Worm (Caenorhabditis elegans) whole organism, early embryonic: ENCODE results near the gene Y50E8A.10.
"Not testable (repeated sequence)": the region's sequence is repeated elsewhere in the genome, so short reads cannot be mapped to it uniquely, and the experiment has no call there.

ENCODE experiments used
- B0310.2 ChIP-seq: sonication (generic microtip); optimal IDR thresholded peaks from 2 replicates; lab custom pipeline; 2016; ENCODE audit warnings: mild to moderate bottlenecking, missing genetic modification characterization, missing compliant biosample characterization
- F13C5.2 ChIP-seq: sonication (generic microtip); optimal IDR thresholded peaks from 2 replicates; lab custom pipeline; 2017; ENCODE audit warnings: mild to moderate bottlenecking, missing genetic modification characterization, inconsistent platforms, missing compliant biosample characterization
- aly-1 ChIP-seq: sonication (generic microtip); optimal IDR thresholded peaks from 2 replicates; lab custom pipeline; 2016; ENCODE audit warnings: missing genetic modification characterization, missing compliant biosample characterization
- ama-1 ChIP-seq: fragments of 150-350 bp; optimal IDR thresholded peaks from 2 replicates; lab custom pipeline; 2014
- ceh-13 ChIP-seq: fragments of 200-800 bp; sonication (Bioruptor generic); optimal IDR thresholded peaks from 2 replicates; lab custom pipeline; 2018; ENCODE audit warnings: mild to moderate bottlenecking, missing genetic modification characterization, missing compliant biosample characterization
- ceh-36 ChIP-seq: sonication (generic microtip); optimal IDR thresholded peaks from 2 replicates; lab custom pipeline; 2016; ENCODE audit warnings: missing genetic modification characterization, inconsistent platforms, missing compliant biosample characterization
- ets-7 ChIP-seq: sonication (generic microtip); optimal IDR thresholded peaks from 2 replicates; lab custom pipeline; 2016; ENCODE audit warnings: missing genotype, missing genetic modification characterization, missing compliant biosample characterization
- flt-1 ChIP-seq: fragments of 200-800 bp; sonication (Bioruptor generic); IDR thresholded peaks from 2 replicates; pipeline ENCODE4 v1.3.6; 2022; ENCODE audit warnings: missing genetic modification characterization, missing compliant biosample characterization
- hmbx-1 ChIP-seq: sonication (generic microtip); optimal IDR thresholded peaks from 2 replicates; lab custom pipeline; 2016; ENCODE audit warnings: mild to moderate bottlenecking, missing genetic modification characterization, missing compliant biosample characterization
- hmg-4 ChIP-seq: fragments of 200-800 bp; sonication (Bioruptor generic); optimal IDR thresholded peaks from 2 replicates; lab custom pipeline; 2018; ENCODE audit warnings: mild to moderate bottlenecking, missing genetic modification characterization, missing compliant biosample characterization
- hnd-1 ChIP-seq: sonication (generic microtip); optimal IDR thresholded peaks from 2 replicates; lab custom pipeline; 2016; ENCODE audit warnings: missing genetic modification characterization, missing compliant biosample characterization
- pes-1 ChIP-seq: fragments of 200-800 bp; sonication (Bioruptor generic); IDR thresholded peaks from 2 replicates; pipeline ENCODE4 v1.3.6; 2022; ENCODE audit warnings: missing genetic modification reagents, missing genetic modification characterization, missing compliant biosample characterization
- scrt-1 ChIP-seq: fragments of 200-800 bp; sonication (Bioruptor generic); IDR thresholded peaks from 2 replicates; pipeline ENCODE4 v1.3.6; 2022; ENCODE audit warnings: missing genetic modification characterization, missing compliant biosample characterization
- sea-1 ChIP-seq: fragments of 200-800 bp; sonication (Bioruptor generic); conservative IDR thresholded peaks from 2 replicates; pipeline ENCODE4 v1.3.6; 2022; ENCODE audit warnings: missing genetic modification characterization, missing compliant biosample characterization
- tbx-11 ChIP-seq: fragments of 200-800 bp; sonication (Bioruptor generic); IDR thresholded peaks from 2 replicates; pipeline ENCODE4 v1.3.6; 2022; ENCODE audit warnings: missing genetic modification characterization, missing compliant biosample characterization
- tbx-37 ChIP-seq: fragments of 200-800 bp; sonication (Bioruptor generic); conservative IDR thresholded peaks from 2 replicates; pipeline ENCODE4 v1.3.6; 2022; ENCODE audit warnings: missing genetic modification reagents, missing genetic modification characterization, missing compliant biosample characterization
- tra-4 ChIP-seq: sonication (generic microtip); optimal IDR thresholded peaks from 2 replicates; lab custom pipeline; 2017; ENCODE audit warnings: missing genetic modification characterization, missing compliant biosample characterization

Gene Y50E8A.10

ce11 chrV:14813566-14813965 is 33.8 kb downstream of the Y50E8A.10 start:
- no peak for TF ChIP-seq ceh-36 (tag; lab: Kevin White, UChicago)
- TF ChIP-seq tra-4 (tag; lab: Kevin White, UChicago): no peak
- no peak for TF ChIP-seq hnd-1
- TF ChIP-seq hmg-4: no peak
- no peak for TF ChIP-seq tbx-11
- TF ChIP-seq F13C5.2 (tag; lab: Kevin White, UChicago): no peak
- TF ChIP-seq ama-1: no peak

ce11 chrV:14815500-14815899 is 35.7 kb downstream of the Y50E8A.10 start, which contains the start of gene rin-1:
rin-1 (minus strand) TSS chrV:14815600.
- no peak for TF ChIP-seq hmbx-1
- no peak for TF ChIP-seq ceh-13 (GFP tag; lab: Kevin White, UChicago)
- no peak for TF ChIP-seq ceh-36 (tag; lab: Kevin White, UChicago)
- TF ChIP-seq hnd-1: no peak
- no peak for TF ChIP-seq aly-1 (tag; lab: Kevin White, UChicago)
- TF ChIP-seq B0310.2 (tag; lab: Kevin White, UChicago): no peak
- TF ChIP-seq sea-1 (GFP tag; lab: Robert Waterston, UW): no peak

DNA sequence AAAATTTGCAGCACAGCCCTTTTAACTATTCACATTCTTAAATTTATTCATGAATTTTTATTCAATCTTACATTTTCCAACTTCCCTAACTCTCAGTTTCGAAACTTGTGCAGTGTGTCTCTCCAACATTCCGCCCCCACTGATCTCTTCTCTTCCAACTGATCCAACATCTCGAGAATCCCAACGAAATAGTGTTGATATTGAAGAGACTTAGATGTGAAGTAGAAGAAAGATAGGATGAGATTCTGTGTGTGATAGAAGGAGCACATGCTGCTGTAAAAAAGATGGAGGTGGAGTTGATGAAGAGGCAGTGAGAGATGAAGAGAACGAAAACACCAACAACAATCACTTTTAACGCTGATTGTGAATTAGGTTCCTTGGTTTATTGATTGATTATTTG is 40.5 kb downstream of the Y50E8A.10 start:
- TF ChIP-seq hmg-4 (no peak), B0310.2 (tag; lab: Kevin White, UChicago) (no peak), pes-1 (GFP tag; lab: Robert Waterston, UW) (no peak)

DNA sequence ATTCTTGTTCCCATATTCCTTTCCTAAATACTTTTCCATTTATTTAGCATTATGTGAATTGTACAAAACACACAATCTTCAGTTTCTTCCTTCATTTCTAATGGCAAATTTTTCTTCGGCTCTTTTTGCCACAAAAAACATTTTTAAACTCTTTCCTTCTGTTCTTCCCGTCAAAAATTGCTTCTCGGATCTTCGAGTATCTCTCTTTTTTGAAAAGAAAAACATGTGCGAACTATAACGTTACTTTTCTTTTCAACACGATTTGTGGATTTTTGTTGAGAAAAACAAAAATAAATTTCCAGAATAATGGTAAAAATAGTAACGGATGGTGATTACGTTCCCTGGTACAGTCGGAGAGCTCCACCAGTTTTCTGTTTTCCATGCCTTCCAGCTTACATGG is 41.8 kb downstream of the Y50E8A.10 start, which contains the start of gene W06A7.2:
TSS of gene W06A7.2 (plus strand) at position 301 of the 400 bp plus-strand sequence.
- TF ChIP-seq tra-4 (tag; lab: Kevin White, UChicago): no peak
- TF ChIP-seq sea-1 (GFP tag; lab: Robert Waterston, UW): no peak
- no peak for TF ChIP-seq hnd-1
- TF ChIP-seq ama-1: no peak
- no peak for TF ChIP-seq ets-7 (tag; lab: Kevin White, UChicago)
- TF ChIP-seq hmbx-1: no peak
- no peak for TF ChIP-seq pes-1 (GFP tag; lab: Robert Waterston, UW)
- TF ChIP-seq tbx-11: no peak
- TF ChIP-seq B0310.2 (tag; lab: Kevin White, UChicago): no peak
- TF ChIP-seq ceh-13 (GFP tag; lab: Kevin White, UChicago): no peak

DNA sequence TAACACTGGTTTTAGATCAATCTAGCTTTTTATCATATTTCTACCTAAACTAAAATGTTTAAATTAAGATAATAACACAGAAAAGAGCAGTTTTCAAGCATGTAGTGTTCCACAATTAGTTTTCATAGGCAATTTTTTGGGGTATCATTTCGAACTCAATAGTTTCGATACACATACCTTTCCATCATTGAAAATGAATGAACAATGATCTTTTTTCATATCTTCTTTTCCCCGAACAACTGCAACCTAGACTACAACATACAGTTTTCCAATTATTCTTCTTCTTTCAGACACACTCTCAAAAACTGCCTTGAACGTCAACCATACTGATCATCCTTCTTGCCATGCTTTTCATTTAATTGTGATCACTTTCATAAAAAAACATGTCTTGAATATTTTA is 44.3 kb downstream of the Y50E8A.10 start, which contains the start of gene W06A7.4:
TSS of gene W06A7.4 (plus strand) at position 301 of the 400 bp plus-strand sequence.
- TF ChIP-seq aly-1 (tag; lab: Kevin White, UChicago): no peak
- TF ChIP-seq pes-1 (GFP tag; lab: Robert Waterston, UW): no peak
- TF ChIP-seq hmbx-1: no peak
- no peak for TF ChIP-seq ceh-36 (tag; lab: Kevin White, UChicago)
- no peak for TF ChIP-seq ets-7 (tag; lab: Kevin White, UChicago)
- TF ChIP-seq tbx-11: no peak
- no peak for TF ChIP-seq F13C5.2 (tag; lab: Kevin White, UChicago)
- TF ChIP-seq hmg-4: no peak
- TF ChIP-seq flt-1 (GFP tag; lab: Robert Waterston, UW): no peak
- TF ChIP-seq tbx-37: no peak
- TF ChIP-seq B0310.2 (tag; lab: Kevin White, UChicago): no peak
- no peak for TF ChIP-seq tra-4 (tag; lab: Kevin White, UChicago)
- TF ChIP-seq ceh-13 (GFP tag; lab: Kevin White, UChicago): no peak

- not testable (repeated sequence) for TF ChIP-seq aly-1 (tag; lab: Kevin White, UChicago); tbx-37; scrt-1 (GFP tag; lab: Robert Waterston, UW)
These were observed 47.2 kb downstream of the Y50E8A.10 start, which contains the start of gene nspa-8 for ce11 chrV:14826952-14827351. nspa-8 (minus strand) TSS chrV:14827052.

ce11 chrV:14828407-14828806 is 48.6 kb downstream of the Y50E8A.10 start:
- no peak for TF ChIP-seq hnd-1
